Worm (Caenorhabditis elegans) whole organism, L2 larva: ENCODE results near the gene glna-1.

ENCODE experiments used
- C34F6.9 ChIP-seq: fragments of 150-350 bp; optimal IDR thresholded peaks from 2 replicates; lab custom pipeline; 2014; ENCODE audit warnings: missing biosample characterization, missing genetic modification characterization
- F13H6.1 ChIP-seq: sonication (generic microtip); optimal IDR thresholded peaks from 2 replicates; lab custom pipeline; 2016; ENCODE audit warnings: missing genetic modification characterization, missing compliant biosample characterization
- ZK546.5 ChIP-seq: sonication (generic microtip); optimal IDR thresholded peaks from 2 replicates; lab custom pipeline; 2017; ENCODE audit warnings: missing biosample characterization, missing genetic modification characterization
- alr-1 ChIP-seq: fragments of 150-350 bp; optimal IDR thresholded peaks from 2 replicates; lab custom pipeline; 2014; ENCODE audit warnings: missing biosample characterization, missing genetic modification characterization
- aly-2 ChIP-seq: fragments of 150-350 bp; optimal IDR thresholded peaks from 2 replicates; lab custom pipeline; 2014; ENCODE audit warnings: missing biosample characterization, missing genetic modification characterization
- ama-1 ChIP-seq: fragments of 150-350 bp; optimal IDR thresholded peaks from 2 replicates; lab custom pipeline; 2018; ENCODE audit warnings: inconsistent platforms
- blmp-1 ChIP-seq: sonication (generic microtip); optimal IDR thresholded peaks from 2 replicates; lab custom pipeline; 2017; ENCODE audit warnings: missing genetic modification characterization, mild to moderate bottlenecking, missing compliant biosample characterization, antibody characterized with exemption, moderate library complexity; ENCODE audit not compliant: insufficient read depth
- ceh-16 ChIP-seq: fragments of 150-350 bp; optimal IDR thresholded peaks from 2 replicates; lab custom pipeline; 2014; ENCODE audit warnings: missing biosample characterization, missing genetic modification characterization
- ceh-82 ChIP-seq: fragments of 150-350 bp; optimal IDR thresholded peaks from 2 replicates; lab custom pipeline; 2014; ENCODE audit warnings: missing biosample characterization, missing genetic modification characterization
- dmd-4 ChIP-seq: sonication (generic microtip); optimal IDR thresholded peaks from 2 replicates; lab custom pipeline; 2017; ENCODE audit warnings: missing biosample characterization, missing genetic modification characterization
- elt-1 ChIP-seq: fragments of 150-350 bp; optimal IDR thresholded peaks from 2 replicates; lab custom pipeline; 2014; ENCODE audit warnings: missing biosample characterization, missing genetic modification characterization
- fos-1 ChIP-seq: fragments of 150-350 bp; optimal IDR thresholded peaks from 2 replicates; lab custom pipeline; 2014; ENCODE audit warnings: missing biosample characterization, missing genetic modification characterization
- lin-11 ChIP-seq: fragments of 150-350 bp; sonication (generic microtip); optimal IDR thresholded peaks from 2 replicates; lab custom pipeline; 2014; ENCODE audit warnings: missing biosample characterization, missing genetic modification characterization, inconsistent platforms, mixed read lengths
- lin-39 ChIP-seq: fragments of 150-350 bp; optimal IDR thresholded peaks from 2 replicates; lab custom pipeline; 2014; ENCODE audit warnings: missing biosample characterization, missing genetic modification reagents, missing genetic modification characterization
- mdl-1 ChIP-seq, 2 experiments: fragments of 150-350 bp in 1 of 2; sonication (generic microtip) in 1 of 2; optimal IDR thresholded peaks; 2 replicates each; lab custom pipeline; 2017; ENCODE audit warnings: missing biosample characterization in 2 of 2, missing genetic modification characterization in 2 of 2
- nhr-12 ChIP-seq: fragments of 150-350 bp; optimal IDR thresholded peaks from 2 replicates; lab custom pipeline; 2014; ENCODE audit warnings: missing biosample characterization, missing genetic modification characterization
- nhr-21 ChIP-seq: fragments of 150-350 bp; optimal IDR thresholded peaks from 2 replicates; lab custom pipeline; 2014; ENCODE audit warnings: missing biosample characterization, missing genetic modification characterization
- nhr-25 ChIP-seq: fragments of 150-350 bp; sonication (generic microtip); optimal IDR thresholded peaks from 3 replicates; lab custom pipeline; 2014; ENCODE audit warnings: missing biosample characterization, missing genetic modification characterization
- nhr-6 ChIP-seq: fragments of 150-350 bp; optimal IDR thresholded peaks from 2 replicates; lab custom pipeline; 2014; ENCODE audit warnings: missing biosample characterization, missing genetic modification characterization
- sem-4 ChIP-seq: fragments of 150-350 bp; optimal IDR thresholded peaks from 2 replicates; lab custom pipeline; 2014; ENCODE audit warnings: missing biosample characterization, missing genetic modification reagents, missing genetic modification characterization
- skn-1 ChIP-seq: sonication (generic microtip); optimal IDR thresholded peaks from 2 replicates; lab custom pipeline; 2017; ENCODE audit warnings: missing biosample characterization, missing genetic modification characterization
- sma-3 ChIP-seq: sonication (generic microtip); optimal IDR thresholded peaks from 2 replicates; lab custom pipeline; 2016; ENCODE audit warnings: missing genetic modification reagents, missing genetic modification characterization, missing compliant biosample characterization
- sma-9 ChIP-seq, 2 experiments: fragments of 150-350 bp in 1 of 2; sonication (generic microtip) in 1 of 2; optimal IDR thresholded peaks; 2 replicates each; lab custom pipeline; 2014 to 2016; ENCODE audit warnings: missing genetic modification characterization in 2 of 2, mild to moderate bottlenecking in 1 of 2, missing biosample characterization in 1 of 2, missing compliant biosample characterization in 1 of 2, missing genetic modification reagents in 1 of 2, moderate library complexity in 1 of 2
- snpc-4 ChIP-seq: fragments of 150-350 bp; optimal IDR thresholded peaks from 2 replicates; lab custom pipeline; 2014; ENCODE audit warnings: missing biosample characterization, missing genetic modification characterization
- unc-55 ChIP-seq: fragments of 150-350 bp; sonication (generic microtip); optimal IDR thresholded peaks from 3 replicates; lab custom pipeline; 2014; ENCODE audit warnings: missing biosample characterization, missing genetic modification reagents, missing genetic modification characterization
- unc-62 ChIP-seq: fragments of 150-350 bp; optimal IDR thresholded peaks from 2 replicates; lab custom pipeline; 2014; ENCODE audit warnings: missing biosample characterization, missing genetic modification reagents, missing genetic modification characterization
- ztf-1 ChIP-seq: fragments of 200-800 bp; sonication (Bioruptor generic); conservative IDR thresholded peaks from 2 replicates; pipeline ENCODE4 v1.3.6; 2022; ENCODE audit warnings: missing genetic modification characterization, missing compliant biosample characterization

glna-1 gene

ce11 chrII:14684377-14684776 lies 48.9 kb downstream of the glna-1 start, which contains the start of gene unc-52:
TSS of gene unc-52 (minus strand) at chrII:14684456.
- TF ChIP-seq F13H6.1 (tag; lab: Kevin White, UChicago): peak; percentile 34
- TF ChIP-seq ceh-82: no peak
- TF ChIP-seq mdl-1 (tag; optimal IDR thresholded peaks at IDR 0.05; lab: Kevin White, UChicago): no peak
- TF ChIP-seq unc-62 (GFP tag; lab: Kevin White, UChicago): no peak
- TF ChIP-seq nhr-6: no peak
- no peak for TF ChIP-seq nhr-21
- TF ChIP-seq ama-1 (lab: Kevin White, UChicago): no peak

ce11 chrII:14683646-14684045 lies 49.7 kb downstream of the glna-1 start:
- no peak for TF ChIP-seq nhr-6
- no peak for TF ChIP-seq ztf-1 (GFP tag; lab: Robert Waterston, UW)
- no peak for TF ChIP-seq snpc-4 (tag; lab: Kevin White, UChicago)

ce11 chrII:14678157-14678556 lies 55.2 kb downstream of the glna-1 start, which contains the start of gene hhat-1:
TSS of gene hhat-1 (plus strand) at chrII:14678457.
- TF ChIP-seq elt-1 (tag; lab: Kevin White, UChicago) (no peak), unc-55 (no peak), sma-3 (no peak), aly-2 (tag; lab: Kevin White, UChicago) (no peak), mdl-1 (tag; optimal IDR thresholded peaks at IDR 0.05; lab: Kevin White, UChicago) (no peak), lin-11 (tag; lab: Kevin White, UChicago) (no peak), nhr-25 (tag; lab: Kevin White, UChicago) (no peak), alr-1 (tag; lab: Kevin White, UChicago) (no peak), ztf-1 (GFP tag; lab: Robert Waterston, UW) (no peak), F13H6.1 (tag; lab: Kevin White, UChicago) (no peak), skn-1 (tag; lab: Kevin White, UChicago) (no peak), lin-39 (no peak), ceh-16 (tag; lab: Kevin White, UChicago) (no peak), C34F6.9 (no peak), ZK546.5 (no peak)

ce11 chrII:14673636-14674035 lies 59.7 kb downstream of the glna-1 start:
- TF ChIP-seq nhr-25 (tag; lab: Kevin White, UChicago): peak; percentile 61
- TF ChIP-seq sma-3: peak; percentile 60
- TF ChIP-seq sma-9 (GFP tag; optimal IDR thresholded peaks at IDR 0.05; lab: Kevin White, UChicago): peak; percentile 8
- TF ChIP-seq sma-9 (tag; optimal IDR thresholded peaks at IDR 0.05; lab: Kevin White, UChicago): no peak
- peak; percentile 65 for TF ChIP-seq blmp-1
- TF ChIP-seq skn-1 (tag; lab: Kevin White, UChicago): no peak
- TF ChIP-seq nhr-21: peak; percentile 47
- peak; percentile 42 for TF ChIP-seq fos-1 (tag; lab: Kevin White, UChicago)
- TF ChIP-seq F13H6.1 (tag; lab: Kevin White, UChicago): no peak
- TF ChIP-seq ceh-82: no peak
- TF ChIP-seq dmd-4 (tag; lab: Kevin White, UChicago): no peak
- TF ChIP-seq nhr-12 (tag; lab: Kevin White, UChicago): no peak

ce11 chrII:14672095-14672494 lies 61.2 kb downstream of the glna-1 start:
- TF ChIP-seq mdl-1 (tag; optimal IDR thresholded peaks at IDR 0.05; lab: Kevin White, UChicago) (no peak), ceh-82 (no peak), sma-9 (GFP tag; optimal IDR thresholded peaks at IDR 0.05; lab: Kevin White, UChicago) (peak; percentile 5), sma-9 (tag; optimal IDR thresholded peaks at IDR 0.05; lab: Kevin White, UChicago) (no peak), sem-4 (tag; lab: Kevin White, UChicago) (no peak)
